Fruit fly (Drosophila melanogaster): ENCODE results near the gene CG12535.

The CG12535 gene

dm6 chrX:3414003-3414767 lies 34.6 kb downstream of the CG12535 start (continued):
- TF ChIP-seq CG31224 (GFP tag; IDR thresholded peaks at IDR 0.05) (peak; percentile 62), CG1233 (GFP tag; optimal IDR thresholded peaks at IDR 0.05) (peak; percentile 51), CG10462 (GFP tag; optimal IDR thresholded peaks at IDR 0.05) (no peak), CG7556 (GFP tag; optimal IDR thresholded peaks at IDR 0.05) (peak; percentile 85), CG32767 (GFP tag; IDR thresholded peaks at IDR 0.05) (peak; percentile 71), CG10209 (GFP tag; optimal IDR thresholded peaks at IDR 0.05) (peak; percentile 78), fd96Cb (tag; optimal IDR thresholded peaks at IDR 0.05) (peak; percentile 74), CG17612 (GFP tag; IDR thresholded peaks at IDR 0.05) (no peak), ase (GFP tag; IDR thresholded peaks at IDR 0.05) (0 out of 3 replicates have a peak, but pooled peaks have one; percentile 9), CG6175 (GFP tag; IDR thresholded peaks at IDR 0.05) (no peak), cas (GFP tag; IDR thresholded peaks at IDR 0.05) (peak; percentile 46; the same call in 1 of the 2 replicates), CG9932 (GFP tag; IDR thresholded peaks at IDR 0.05) (peak; percentile 68), dpn (GFP tag; optimal IDR thresholded peaks at IDR 0.05) (peak; percentile 24 to 47), ci (GFP tag; IDR thresholded peaks at IDR 0.05) (no peak), CG32532 (GFP tag; IDR thresholded peaks at IDR 0.05) (peak; percentile 67; the same call in 1 of the 2 replicates), hbn (GFP tag; IDR thresholded peaks at IDR 0.05; ENCODE audit: partially characterized antibody) (no peak), D19A (tag; optimal IDR thresholded peaks at IDR 0.05) (peak; percentile 72), btn (GFP tag; optimal IDR thresholded peaks at IDR 0.05) (no peak), Nf-YB (GFP tag; optimal IDR thresholded peaks at IDR 0.05) (peak; percentile 27), zen (tag; optimal IDR thresholded peaks at IDR 0.05) (peak; percentile 11), Mrtf (GFP tag; IDR thresholded peaks at IDR 0.05) (peak; percentile 42; the same call in 1 of the 3 replicates), mam (GFP tag; optimal IDR thresholded peaks at IDR 0.05) (peak; percentile 49), psq (GFP tag; optimal IDR thresholded peaks at IDR 0.05) (no peak), CG2199 (GFP tag; IDR thresholded peaks at IDR 0.05) (no peak), Meics (GFP tag; optimal IDR thresholded peaks at IDR 0.05) (peak; percentile 83), Hand (GFP tag; optimal IDR thresholded peaks at IDR 0.05) (peak; percentile 56), CG10366 (GFP tag; IDR thresholded peaks at IDR 0.05) (peak; percentile 29), tin (GFP tag; optimal IDR thresholded peaks at IDR 0.05) (peak; percentile 24), CG8944 (GFP tag; optimal IDR thresholded peaks at IDR 0.05) (no peak), Sox102F (GFP tag; optimal IDR thresholded peaks at IDR 0.05) (peak; percentile 80), vfl (GFP tag; optimal IDR thresholded peaks at IDR 0.05) (peak; percentile 10), esg (GFP tag; conservative IDR thresholded peaks at IDR 0.05) (no peak), CG1602 (GFP tag; optimal IDR thresholded peaks at IDR 0.05) (peak; percentile 54), CG7271 (tag; optimal IDR thresholded peaks at IDR 0.05) (no peak), CG4854 (GFP tag; optimal IDR thresholded peaks at IDR 0.05) (no peak), lab (GFP tag; optimal IDR thresholded peaks at IDR 0.05) (peak; percentile 80), bcd (GFP tag; optimal IDR thresholded peaks at IDR 0.05) (peak; percentile 61), CG7928 (GFP tag; optimal IDR thresholded peaks at IDR 0.05) (no peak), her (GFP tag; optimal IDR thresholded peaks at IDR 0.05) (no peak), Ssrp (tag; optimal IDR thresholded peaks at IDR 0.05) (peak; percentile 70), Optix (GFP tag; IDR thresholded peaks at IDR 0.05) (no peak), CG4360 (GFP tag; IDR thresholded peaks at IDR 0.05) (no peak), CG7786 (GFP tag; optimal IDR thresholded peaks at IDR 0.05) (no peak), CG1603 (tag; optimal IDR thresholded peaks at IDR 0.05) (no peak), CG15269 (tag; optimal IDR thresholded peaks at IDR 0.05) (peak; percentile 78), en (GFP tag; optimal IDR thresholded peaks at IDR 0.05) (no peak), CG10979 (tag; optimal IDR thresholded peaks at IDR 0.05) (peak; percentile 73), CG17912 (GFP tag; optimal IDR thresholded peaks at IDR 0.05) (no peak), exex (tag; optimal IDR thresholded peaks at IDR 0.05) (peak; percentile 29), CG4820 (GFP tag; optimal IDR thresholded peaks at IDR 0.05) (peak; percentile 36)
